Fruit fly (Drosophila melanogaster) whole organism: ENCODE measurements around the gene eIF3g1.

Experiments used
- CG8478 ChIP-seq: fragments of >200 bp; optimal IDR thresholded peaks from 2 replicates; lab custom pipeline; 2018; ENCODE audit warnings: inconsistent platforms
- EcR ChIP-seq, 2 experiments: fragments of >200 bp; optimal IDR thresholded peaks; 2 replicates each; lab custom pipeline; 2017; ENCODE audit warnings: missing biosample characterization in 2 of 2, missing genetic modification characterization in 2 of 2, missing genetic modification reagents in 2 of 2
- psq ChIP-seq: fragments of >200 bp; optimal IDR thresholded peaks from 2 replicates; lab custom pipeline; 2017
- usp ChIP-seq: fragments of >200 bp; optimal IDR thresholded peaks from 2 replicates; lab custom pipeline; 2017; ENCODE audit warnings: missing biosample characterization, missing genetic modification characterization, mixed read lengths

DNA sequence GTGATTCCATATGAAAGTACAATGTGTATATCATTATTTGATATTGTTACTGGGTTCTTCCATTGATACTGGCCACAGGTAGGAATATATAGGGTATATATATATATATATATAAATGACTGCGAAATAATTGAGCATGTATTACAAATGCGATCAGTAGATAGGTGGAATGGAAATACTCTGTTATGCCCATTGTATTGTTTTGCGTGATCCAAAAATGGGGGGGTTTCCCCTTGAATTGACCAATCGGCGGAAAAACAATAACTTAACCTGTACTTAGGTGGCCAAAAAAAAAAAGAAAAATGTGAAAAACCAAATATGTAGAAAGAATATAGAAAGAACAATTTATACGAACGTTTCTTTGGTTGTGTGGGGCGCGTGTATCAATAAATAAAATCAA is 27.8 kb upstream of the eIF3g1 start:
- TF ChIP-seq psq (lab: Kevin White, UChicago) (no peak), EcR (GFP tag; optimal IDR thresholded peaks at IDR 0.05; lab: Kevin White, UChicago) (no peak), CG8478 (lab: Kevin White, UChicago) (no peak), usp (no peak)
